Worm (Caenorhabditis elegans): Measurements from ENCODE around the gene atat-2.

DNA sequence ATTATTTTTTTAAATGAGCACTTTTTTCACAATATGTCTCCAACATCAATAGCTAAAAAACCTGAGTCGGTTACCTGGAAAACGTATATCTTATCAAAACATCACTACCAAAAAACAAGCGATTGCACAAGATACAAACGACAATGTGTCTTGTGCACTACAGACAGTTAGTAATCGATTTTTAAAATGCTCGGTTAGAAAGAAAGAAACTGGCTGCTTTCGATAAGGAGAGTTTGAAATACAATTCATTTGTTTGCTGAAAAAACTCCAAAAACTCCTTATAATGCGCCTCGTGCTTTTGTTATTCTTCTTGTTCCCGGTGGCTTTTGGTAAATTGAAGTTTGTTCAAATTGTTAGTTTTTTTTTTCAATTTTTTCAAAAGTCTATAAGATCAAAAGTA is 19.7 kb upstream of the atat-2 start, which contains the start of gene acp-5:
- TF ChIP-seq zag-1 (tag; optimal IDR thresholded peaks at IDR 0.05), result no peak
- TF ChIP-seq lin-15B (tag; optimal IDR thresholded peaks at IDR 0.05), result no peak
- TF ChIP-seq pha-4 (tag; optimal IDR thresholded peaks at IDR 0.05), result no peak
- TF ChIP-seq nfya-1 (tag; optimal IDR thresholded peaks at IDR 0.05; ENCODE audit: insufficient read depth), result no peak
- TF ChIP-seq nhr-28 (tag; optimal IDR thresholded peaks at IDR 0.05), result no peak
- no peak for TF ChIP-seq ceh-82 (tag; optimal IDR thresholded peaks at IDR 0.05)
- no peak for TF ChIP-seq lsy-12 (tag; optimal IDR thresholded peaks at IDR 0.05)
- no peak for TF ChIP-seq daf-12 (tag; optimal IDR thresholded peaks at IDR 0.05)
- no peak for TF ChIP-seq nhr-25 (tag; optimal IDR thresholded peaks at IDR 0.05)
- TF ChIP-seq snpc-4 (tag; optimal IDR thresholded peaks at IDR 0.05), result no peak
- no peak for TF ChIP-seq nhr-12 (tag; optimal IDR thresholded peaks at IDR 0.05)
- peak; percentile 9 for TF ChIP-seq ceh-28 (tag; optimal IDR thresholded peaks at IDR 0.05)
- TF ChIP-seq skn-1 (tag; optimal IDR thresholded peaks at IDR 0.05), result no peak
- no peak for TF ChIP-seq tbx-2 (tag; optimal IDR thresholded peaks at IDR 0.05)
